Worm (Caenorhabditis elegans) whole organism, dauer: ENCODE data around the gene R12B2.6.

Source experiments
- unc-62 ChIP-seq: sonication (generic microtip); optimal IDR thresholded peaks from 2 replicates; lab custom pipeline; 2017; ENCODE audit warnings: missing biosample characterization, missing genetic modification reagents, missing genetic modification characterization

Gene R12B2.6

DNA sequence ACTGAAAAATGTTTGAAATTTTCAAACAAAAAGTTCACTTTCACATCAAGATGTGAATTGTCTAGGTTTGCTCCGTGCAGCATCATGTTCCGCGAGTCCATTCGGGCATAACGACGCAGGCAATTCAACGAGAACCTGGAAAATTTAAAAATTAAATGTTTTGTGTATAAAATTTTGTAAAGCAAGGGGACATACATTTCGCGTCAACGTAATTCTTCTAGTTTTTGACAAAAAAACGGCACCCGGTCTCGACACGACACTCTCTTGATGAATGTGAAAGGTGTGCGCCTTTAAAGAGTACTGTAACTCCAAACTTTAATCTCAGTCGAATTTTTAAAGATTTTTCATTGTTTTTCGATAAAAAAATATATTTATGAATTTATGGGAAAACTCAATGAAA is at the start of gene R12B2.6:
Gene R12B2.6 (minus strand): TSS at position 101 of the 400 bp plus-strand sequence.
- TF ChIP-seq unc-62, result no peak

ce11 chrIII:5883517-5883916 is 49.6 kb upstream of the R12B2.6 start:
- no peak for TF ChIP-seq unc-62

ce11 chrIII:5882823-5883222 is 48.9 kb upstream of the R12B2.6 start, which contains the start of gene F01F1.14:
TSS of gene F01F1.14 (minus strand) at chrIII:5882923.
- no peak for TF ChIP-seq unc-62

DNA sequence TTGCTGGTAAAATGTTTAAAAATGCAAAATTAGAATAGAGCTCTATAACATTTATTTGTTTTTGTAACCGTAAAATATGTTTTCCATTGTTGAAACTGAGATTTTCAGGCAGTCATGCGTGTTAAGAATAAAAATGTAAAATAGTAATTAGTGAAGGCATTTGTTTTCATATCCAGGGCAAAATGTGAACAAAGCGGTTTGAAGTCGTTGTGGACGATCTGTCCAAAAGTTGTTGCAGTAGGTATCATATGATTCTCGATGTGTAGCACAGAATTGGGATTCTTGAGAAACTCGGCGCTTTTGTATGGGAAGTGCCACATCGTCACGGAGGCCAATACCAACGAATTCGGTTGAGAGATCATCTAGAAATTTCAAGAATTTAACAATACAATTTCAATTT is 48.3 kb upstream of the R12B2.6 start:
- no peak for TF ChIP-seq unc-62

- no peak for TF ChIP-seq unc-62
Observed at ce11 chrIII:5879291-5879968, 45.5 kb upstream of the R12B2.6 start, which contains the start of gene hpo-10. TSS of gene hpo-10 (plus strand) at chrIII:5879489.

ce11 chrIII:5878215-5878614 is 44.3 kb upstream of the R12B2.6 start, which contains the start of the genes mig-21 and F01F1.2:
TSS of gene mig-21 (minus strand) at chrIII:5878380.
TSS of gene F01F1.2 (plus strand) at chrIII:5878554.
- no peak for TF ChIP-seq unc-62

DNA sequence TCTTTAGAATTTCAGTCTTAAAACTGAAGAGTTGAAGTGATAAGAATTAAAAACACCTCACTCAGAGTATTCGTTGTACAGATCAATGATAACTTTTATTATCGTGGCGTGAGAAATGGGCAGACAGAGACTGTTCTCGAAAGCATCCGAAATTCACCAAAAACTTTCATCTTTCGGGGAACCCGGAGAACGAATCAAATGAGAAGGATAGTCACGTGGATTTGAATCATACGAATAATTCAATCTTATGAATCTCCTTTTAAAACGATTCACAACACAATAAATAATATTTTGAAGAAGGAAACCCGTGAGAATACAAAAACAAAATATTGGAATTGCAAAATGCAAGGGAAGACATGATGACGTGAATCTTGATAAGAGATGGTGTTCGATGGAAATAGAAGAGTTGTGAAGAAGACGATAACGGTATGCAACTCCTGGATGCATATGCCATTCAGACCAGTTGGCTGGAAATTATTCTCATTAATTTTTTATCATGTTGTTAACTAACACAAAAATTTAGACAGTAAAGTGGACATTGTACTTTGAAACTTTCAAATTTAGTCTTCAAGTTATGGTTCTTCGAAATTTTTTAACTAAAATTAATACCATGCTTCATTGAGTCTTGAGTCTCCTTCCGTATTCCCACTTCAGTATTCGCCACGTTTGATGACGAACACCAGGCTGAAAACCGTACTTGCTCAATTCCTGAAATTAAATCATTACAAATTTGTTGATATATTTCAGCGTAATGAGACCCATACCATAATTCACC is 43.1 kb upstream of the R12B2.6 start:
- no peak for TF ChIP-seq unc-62

DNA sequence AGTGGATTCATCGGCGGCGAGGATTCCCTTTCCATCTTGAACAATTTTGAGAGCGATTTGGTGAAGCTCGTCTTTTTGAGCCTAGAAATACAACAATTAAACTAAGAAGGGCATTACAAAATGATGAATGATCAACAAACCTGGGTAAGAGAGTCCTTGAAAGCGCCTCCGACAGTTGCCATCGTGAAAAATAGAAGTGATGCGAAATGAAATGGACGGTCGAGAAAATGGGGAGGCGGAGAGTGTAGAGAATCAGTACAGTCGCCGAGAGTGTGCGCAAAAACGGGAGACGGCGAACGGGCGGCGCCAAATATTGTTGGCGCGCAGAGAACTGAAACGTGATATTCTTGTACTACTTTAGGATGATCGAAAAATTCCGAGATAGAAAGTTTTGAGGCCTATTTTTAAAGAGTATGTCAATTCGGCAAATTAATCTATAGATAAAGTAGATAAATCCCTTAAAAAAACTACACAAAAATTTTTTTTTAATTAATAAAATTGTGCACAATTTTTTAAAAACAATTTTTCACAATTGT is 42.3 kb upstream of the R12B2.6 start, which contains the start of gene aldo-2:
Gene aldo-2 (minus strand): TSS at position 486 of the 536 bp plus-strand sequence.
- TF ChIP-seq unc-62, result no peak

- TF ChIP-seq unc-62, result no peak
Observed at ce11 chrIII:5875705-5876104, 41.8 kb upstream of the R12B2.6 start.

DNA sequence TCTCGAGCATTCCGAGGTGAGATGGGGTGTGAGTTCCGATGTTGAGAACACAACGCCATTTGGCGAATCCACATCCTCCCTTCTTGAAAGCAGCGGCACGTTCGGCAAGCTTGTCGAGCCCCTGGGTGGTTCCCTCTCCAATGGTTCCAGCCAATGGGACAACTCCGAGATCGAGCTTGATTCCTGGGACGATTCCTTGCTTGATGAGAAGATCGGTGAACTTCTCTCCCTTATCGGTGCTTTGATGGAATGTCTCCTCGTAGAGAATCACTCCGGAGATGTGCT is 41.4 kb upstream of the R12B2.6 start:
- no peak for TF ChIP-seq unc-62

ce11 chrIII:5874664-5875417 is 40.9 kb upstream of the R12B2.6 start:
- no peak for TF ChIP-seq unc-62

- TF ChIP-seq unc-62, result no peak
Observed at ce11 chrIII:5874263-5874662, 40.3 kb upstream of the R12B2.6 start.

- no peak for TF ChIP-seq unc-62
Observed at ce11 chrIII:5872288-5872687, 38.3 kb upstream of the R12B2.6 start.

DNA sequence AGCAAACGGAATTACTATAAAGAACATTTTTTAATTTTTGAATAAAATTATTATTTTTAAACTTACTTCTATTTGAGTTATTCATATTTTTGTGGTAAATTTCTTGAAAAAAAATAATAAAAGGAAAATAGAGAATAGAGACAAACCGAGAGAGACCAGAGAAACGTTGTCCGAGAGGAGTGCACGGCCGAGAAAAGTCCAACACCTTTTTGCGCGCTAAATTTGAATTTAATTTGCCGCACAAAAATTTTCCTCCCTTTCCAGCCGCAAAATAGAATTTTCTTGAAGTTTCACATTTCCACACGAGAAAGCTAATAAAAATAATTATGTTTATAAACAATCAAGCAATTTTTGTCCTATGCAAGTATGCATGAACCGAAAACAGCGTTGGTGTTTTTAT is 37.8 kb upstream of the R12B2.6 start, which contains the start of the genes F01F1.11 and F01F1.3:
Gene F01F1.11 (minus strand): TSS at position 118 of the 400 bp plus-strand sequence.
Gene F01F1.3 (plus strand): TSS at position 179 of the 400 bp plus-strand sequence.
- TF ChIP-seq unc-62, result no peak

- TF ChIP-seq unc-62, result no peak
Observed at ce11 chrIII:5869429-5869828, 35.5 kb upstream of the R12B2.6 start, which contains the start of gene F01F1.15. TSS of gene F01F1.15 (minus strand) at chrIII:5869529.

DNA sequence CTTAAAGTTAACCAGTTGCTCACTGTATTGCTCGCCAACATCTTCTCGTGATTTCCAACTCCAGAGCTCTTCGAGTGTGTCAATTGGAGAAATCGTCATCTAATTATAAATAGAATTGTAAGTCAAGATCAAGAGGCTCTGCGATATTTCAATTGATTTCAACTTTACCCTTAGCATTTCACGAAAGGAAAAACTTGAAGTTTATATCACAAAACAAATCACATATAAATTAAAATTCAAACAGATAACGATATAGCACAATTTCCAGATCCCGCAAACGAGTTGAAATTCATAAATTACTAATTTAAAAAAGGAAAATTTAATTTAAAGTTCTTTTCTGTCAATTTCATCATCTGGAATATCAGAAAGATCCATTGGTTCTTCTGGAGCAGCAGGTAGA is 34.4 kb upstream of the R12B2.6 start, which contains the start of gene eng-1:
Gene eng-1 (minus strand): TSS at position 101 of the 400 bp plus-strand sequence.
- no peak for TF ChIP-seq unc-62

DNA sequence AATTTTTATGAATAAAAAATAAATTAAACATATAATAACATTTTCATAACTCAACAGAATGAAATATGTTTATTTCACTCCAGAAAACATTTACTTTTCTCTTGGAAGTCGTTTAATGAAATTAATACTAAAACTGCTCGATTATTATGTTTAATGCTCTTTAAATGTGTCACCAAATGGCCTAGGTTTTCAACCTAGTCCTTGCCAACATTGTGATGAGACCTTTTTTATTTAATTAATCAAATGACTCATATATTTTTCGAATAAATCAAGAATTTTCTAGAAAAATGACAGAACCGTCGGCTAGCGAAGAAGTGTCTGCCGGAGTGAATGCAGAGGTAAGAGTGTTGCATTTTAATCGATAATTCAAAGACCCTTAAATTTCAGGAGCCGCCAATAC is 30.3 kb upstream of the R12B2.6 start, which contains the start of gene rabn-5:
Gene rabn-5 (plus strand): TSS at position 284 of the 400 bp plus-strand sequence.
- no peak for TF ChIP-seq unc-62
